Fruit fly (Drosophila melanogaster): ENCODE measurements around the gene ben.

DNA sequence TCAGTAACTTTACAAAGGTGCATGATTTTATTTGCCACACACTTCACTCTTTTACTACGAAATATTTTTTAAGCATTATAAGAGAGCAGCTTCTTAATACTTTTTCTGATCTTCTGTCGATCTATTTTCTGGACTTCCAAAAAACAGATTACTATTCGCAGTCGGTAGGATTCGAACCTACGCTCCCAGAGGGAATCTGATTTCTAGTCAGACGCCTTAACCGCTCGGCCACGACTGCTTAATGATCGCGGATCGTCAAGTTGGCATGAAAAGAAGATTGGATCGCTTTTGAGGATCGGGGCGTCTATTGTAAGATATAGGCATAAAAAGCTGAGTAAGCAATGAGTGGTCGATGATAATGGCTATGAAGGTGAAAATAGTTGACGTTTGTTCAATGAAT, 29.3 kb downstream of the ben start:
- TF ChIP-seq CG33017 (tag; optimal IDR thresholded peaks at IDR 0.05): no peak
- no peak for TF ChIP-seq bab1 (GFP tag; optimal IDR thresholded peaks at IDR 0.05)
- TF ChIP-seq Mnt (GFP tag; optimal IDR thresholded peaks at IDR 0.05): no peak
- no peak for TF ChIP-seq CG12768 (GFP tag; optimal IDR thresholded peaks at IDR 0.05)
- no peak for TF ChIP-seq Clk (GFP tag; optimal IDR thresholded peaks at IDR 0.05)
- TF ChIP-seq ovo (GFP tag; optimal IDR thresholded peaks at IDR 0.05): no peak
- no peak for TF ChIP-seq Crg-1 (GFP tag; optimal IDR thresholded peaks at IDR 0.05)
- no peak for TF ChIP-seq CG7045 (GFP tag; optimal IDR thresholded peaks at IDR 0.05)
- no peak for TF ChIP-seq Hr96 (GFP tag; optimal IDR thresholded peaks at IDR 0.05)

Measured in whole organism, adult.